Worm (Caenorhabditis elegans) whole organism, L1 larva: ENCODE data around the gene vps-8.

Experiments used
- C04F5.9 ChIP-seq: sonication (generic microtip); optimal IDR thresholded peaks from 2 replicates; lab custom pipeline; 2016; ENCODE audit warnings: missing genetic modification characterization, missing compliant biosample characterization
- C34B4.2 ChIP-seq: sonication (generic microtip); optimal IDR thresholded peaks from 2 replicates; lab custom pipeline; 2017; ENCODE audit warnings: mild to moderate bottlenecking, missing genetic modification characterization, missing compliant biosample characterization
- Y116A8C.19 ChIP-seq: sonication (generic microtip); optimal IDR thresholded peaks from 2 replicates; lab custom pipeline; 2016; ENCODE audit warnings: missing compliant biosample characterization, missing genetic modification characterization, borderline replicate concordance
- aha-1 ChIP-seq: fragments of 150-350 bp; optimal IDR thresholded peaks from 2 replicates; lab custom pipeline; 2014; ENCODE audit warnings: missing biosample characterization, missing genetic modification characterization
- aly-2 ChIP-seq: fragments of 150-350 bp; optimal IDR thresholded peaks from 2 replicates; lab custom pipeline; 2014; ENCODE audit warnings: missing biosample characterization, missing genetic modification characterization
- ama-1 ChIP-seq: fragments of 150-350 bp; optimal IDR thresholded peaks from 2 replicates; lab custom pipeline; 2014
- ceh-63 ChIP-seq: fragments of 200-800 bp; sonication (Bioruptor generic); optimal IDR thresholded peaks from 2 replicates; lab custom pipeline; 2018; ENCODE audit warnings: mild to moderate bottlenecking, missing genetic modification characterization, missing compliant biosample characterization
- ceh-82 ChIP-seq, 3 experiments: fragments of 150-350 bp in 1 of 3; sonication (generic microtip) in 2 of 3; optimal IDR thresholded peaks; 2 replicates each; lab custom pipeline; 2014 to 2017; ENCODE audit warnings: missing biosample characterization in 3 of 3, missing genetic modification characterization in 3 of 3
- ceh-88 ChIP-seq: fragments of 200-800 bp; sonication (Bioruptor generic); IDR thresholded peaks from 2 replicates; pipeline ENCODE4 v1.3.6; 2022; ENCODE audit warnings: missing genetic modification characterization, missing compliant biosample characterization
- ces-1 ChIP-seq: fragments of 150-350 bp; optimal IDR thresholded peaks from 2 replicates; lab custom pipeline; 2014; ENCODE audit warnings: missing biosample characterization, missing genetic modification reagents, missing genetic modification characterization
- dpl-1 ChIP-seq, 3 experiments: fragments of 150-350 bp in 2 of 3; sonication (generic microtip) in 1 of 3; optimal IDR thresholded peaks; 2 replicates each; lab custom pipeline; 2014 to 2017; ENCODE audit warnings: missing biosample characterization in 3 of 3, missing genetic modification characterization in 3 of 3, missing genetic modification reagents in 3 of 3
- dsc-1 ChIP-seq: sonication (generic microtip); optimal IDR thresholded peaks from 2 replicates; lab custom pipeline; 2016; ENCODE audit warnings: mild to moderate bottlenecking, missing genetic modification characterization, missing compliant biosample characterization
- egl-27 ChIP-seq, 2 experiments: fragments of 150-350 bp in 1 of 2; sonication (generic microtip); optimal IDR thresholded peaks; 3 replicates each; lab custom pipeline; 2017 to 2018; ENCODE audit warnings: missing biosample characterization in 2 of 2, missing genetic modification characterization in 2 of 2, missing genetic modification reagents in 2 of 2
- elt-2 ChIP-seq: sonication (generic microtip); optimal IDR thresholded peaks from 2 replicates; lab custom pipeline; 2016; ENCODE audit warnings: missing genetic modification characterization, mild to moderate bottlenecking, inconsistent platforms, missing compliant biosample characterization, missing genetic modification reagents
- fkh-10 ChIP-seq: sonication (generic microtip); optimal IDR thresholded peaks from 2 replicates; lab custom pipeline; 2017; ENCODE audit warnings: missing biosample characterization, missing genetic modification reagents, missing genetic modification characterization
- fkh-4 ChIP-seq: sonication (generic microtip); optimal IDR thresholded peaks from 2 replicates; lab custom pipeline; 2016; ENCODE audit warnings: missing compliant biosample characterization, missing genetic modification characterization, borderline replicate concordance
- grh-1 ChIP-seq: fragments of 200-800 bp; sonication (Bioruptor generic); IDR thresholded peaks from 2 replicates; pipeline ENCODE4 v1.3.6; 2022; ENCODE audit warnings: missing genetic modification reagents, missing genetic modification characterization, missing compliant biosample characterization
- hlh-17 ChIP-seq: fragments of 200-800 bp; sonication (Bioruptor generic); optimal IDR thresholded peaks from 2 replicates; lab custom pipeline; 2018; ENCODE audit warnings: missing genetic modification characterization, mild to moderate bottlenecking, missing compliant biosample characterization, moderate library complexity, borderline replicate concordance
- irx-1 ChIP-seq: sonication (generic microtip); optimal IDR thresholded peaks from 2 replicates; lab custom pipeline; 2016; ENCODE audit warnings: missing genetic modification characterization, missing compliant biosample characterization
- isw-1 ChIP-seq: fragments of 200-800 bp; sonication (Bioruptor generic); IDR thresholded peaks from 2 replicates; pipeline ENCODE4 v1.3.6; 2022; ENCODE audit warnings: missing genetic modification characterization, missing compliant biosample characterization
- jun-1 ChIP-seq: fragments of 150-350 bp; optimal IDR thresholded peaks from 2 replicates; lab custom pipeline; 2014; ENCODE audit warnings: missing biosample characterization, missing genetic modification reagents, missing genetic modification characterization
- lin-13 ChIP-seq: fragments of 150-350 bp; optimal IDR thresholded peaks from 2 replicates; lab custom pipeline; 2014; ENCODE audit warnings: missing biosample characterization, missing genetic modification reagents, missing genetic modification characterization
- lin-14 ChIP-seq: fragments of 200-800 bp; sonication (Bioruptor generic); optimal IDR thresholded peaks from 2 replicates; lab custom pipeline; 2018; ENCODE audit warnings: mild to moderate bottlenecking, missing genetic modification characterization, moderate library complexity, missing compliant biosample characterization
- lin-15B ChIP-seq: fragments of 150-350 bp; sonication (generic microtip); optimal IDR thresholded peaks from 3 replicates; lab custom pipeline; 2014; ENCODE audit warnings: missing biosample characterization, missing genetic modification characterization
- lin-35 ChIP-seq, 2 experiments: fragments of 150-350 bp; optimal IDR thresholded peaks; 2 replicates each; lab custom pipeline; 2014; ENCODE audit warnings: missing biosample characterization in 2 of 2, missing genetic modification characterization in 2 of 2, missing genetic modification reagents in 2 of 2
- lin-39 ChIP-seq: fragments of 150-350 bp; optimal IDR thresholded peaks from 2 replicates; lab custom pipeline; 2014; ENCODE audit warnings: missing biosample characterization, missing genetic modification reagents, missing genetic modification characterization
- lir-3 ChIP-seq: sonication (generic microtip); optimal IDR thresholded peaks from 2 replicates; lab custom pipeline; 2016; ENCODE audit warnings: mild to moderate bottlenecking, missing genetic modification characterization, moderate library complexity, missing compliant biosample characterization; ENCODE audit not compliant: poor library complexity
- mab-9 ChIP-seq: fragments of 200-800 bp; sonication (Bioruptor generic); IDR thresholded peaks from 2 replicates; pipeline ENCODE4 v1.3.6; 2022; ENCODE audit warnings: missing genetic modification reagents, missing genetic modification characterization, missing compliant biosample characterization
- mdl-1 ChIP-seq, 2 experiments: fragments of 150-350 bp; optimal IDR thresholded peaks; 2 replicates each; lab custom pipeline; 2014 to 2017; ENCODE audit warnings: missing biosample characterization in 2 of 2, missing genetic modification characterization in 2 of 2, inconsistent platforms in 1 of 2
- nhr-11 ChIP-seq: fragments of 150-350 bp; optimal IDR thresholded peaks from 2 replicates; lab custom pipeline; 2014; ENCODE audit warnings: missing biosample characterization, missing genetic modification characterization
- nhr-12 ChIP-seq: sonication (generic microtip); optimal IDR thresholded peaks from 2 replicates; lab custom pipeline; 2017; ENCODE audit warnings: missing biosample characterization, missing genetic modification characterization
- nhr-20 ChIP-seq: sonication (generic microtip); optimal IDR thresholded peaks from 2 replicates; lab custom pipeline; 2016; ENCODE audit warnings: mild to moderate bottlenecking, missing genetic modification characterization, missing compliant biosample characterization
- nhr-237 ChIP-seq: fragments of 150-350 bp; optimal IDR thresholded peaks from 2 replicates; lab custom pipeline; 2014; ENCODE audit warnings: missing biosample characterization, missing genetic modification characterization
- nhr-71 ChIP-seq: sonication (generic microtip); optimal IDR thresholded peaks from 2 replicates; lab custom pipeline; 2016; ENCODE audit warnings: mild to moderate bottlenecking, missing genetic modification characterization, moderate library complexity, missing compliant biosample characterization
- nhr-76 ChIP-seq: sonication (generic microtip); optimal IDR thresholded peaks from 2 replicates; lab custom pipeline; 2017; ENCODE audit warnings: missing biosample characterization, missing genetic modification characterization
- nhr-85 ChIP-seq: sonication (generic microtip); peaks from one replicate; lab custom pipeline; 2016; ENCODE audit warnings: missing genetic modification characterization, inconsistent platforms, missing compliant biosample characterization
- nhr-90 ChIP-seq: sonication (generic microtip); optimal IDR thresholded peaks from 2 replicates; lab custom pipeline; 2016; ENCODE audit warnings: mild to moderate bottlenecking, missing genetic modification characterization, missing compliant biosample characterization; ENCODE audit not compliant: poor library complexity
- pax-3 ChIP-seq: fragments of 200-800 bp; sonication (Bioruptor generic); optimal IDR thresholded peaks from 2 replicates; lab custom pipeline; 2018; ENCODE audit warnings: mild to moderate bottlenecking, missing genetic modification characterization, moderate library complexity, missing compliant biosample characterization
- rnt-1 ChIP-seq: sonication (generic microtip); optimal IDR thresholded peaks from 2 replicates; lab custom pipeline; 2016; ENCODE audit warnings: mild to moderate bottlenecking, missing genetic modification characterization, moderate library complexity, missing compliant biosample characterization
- snpc-4 ChIP-seq: fragments of 150-350 bp; optimal IDR thresholded peaks from 2 replicates; lab custom pipeline; 2014; ENCODE audit warnings: missing biosample characterization, missing genetic modification characterization
- snu-23 ChIP-seq: sonication (generic microtip); optimal IDR thresholded peaks from 2 replicates; lab custom pipeline; 2016; ENCODE audit warnings: missing genetic modification characterization, missing compliant biosample characterization
- sox-4 ChIP-seq: sonication (generic microtip); optimal IDR thresholded peaks from 2 replicates; lab custom pipeline; 2016; ENCODE audit warnings: missing genetic modification characterization, missing compliant biosample characterization
- sptf-1 ChIP-seq: fragments of 150-350 bp; optimal IDR thresholded peaks from 2 replicates; lab custom pipeline; 2014; ENCODE audit warnings: missing biosample characterization, missing genetic modification characterization
- tbx-2 ChIP-seq: sonication (generic microtip); optimal IDR thresholded peaks from 2 replicates; lab custom pipeline; 2016; ENCODE audit warnings: missing genetic modification characterization, missing compliant biosample characterization
- unc-130 ChIP-seq: fragments of 150-350 bp; optimal IDR thresholded peaks from 2 replicates; lab custom pipeline; 2017; ENCODE audit warnings: missing biosample characterization, missing genetic modification characterization, inconsistent platforms
- unc-30 ChIP-seq: sonication (generic microtip); optimal IDR thresholded peaks from 2 replicates; lab custom pipeline; 2017; ENCODE audit warnings: missing biosample characterization, missing genetic modification characterization
- unc-86 ChIP-seq: sonication (generic microtip); optimal IDR thresholded peaks from 2 replicates; lab custom pipeline; 2016; ENCODE audit warnings: missing genetic modification characterization, missing compliant biosample characterization
- unc-98 ChIP-seq: fragments of 200-800 bp; sonication (Bioruptor generic); IDR thresholded peaks from 2 replicates; pipeline ENCODE4 v1.3.6; 2022; ENCODE audit warnings: missing genetic modification characterization, missing compliant biosample characterization
- xbp-1 ChIP-seq: sonication (generic microtip); optimal IDR thresholded peaks from 2 replicates; lab custom pipeline; 2016; ENCODE audit warnings: missing genetic modification characterization, missing compliant biosample characterization
- zag-1 ChIP-seq: fragments of 150-350 bp; optimal IDR thresholded peaks from 2 replicates; lab custom pipeline; 2014; ENCODE audit warnings: missing biosample characterization, missing genetic modification characterization
- zip-4 ChIP-seq: fragments of 200-800 bp; sonication (Bioruptor generic); optimal IDR thresholded peaks from 2 replicates; lab custom pipeline; 2018; ENCODE audit warnings: mild to moderate bottlenecking, missing genetic modification characterization, moderate library complexity, missing compliant biosample characterization

vps-8 gene

DNA sequence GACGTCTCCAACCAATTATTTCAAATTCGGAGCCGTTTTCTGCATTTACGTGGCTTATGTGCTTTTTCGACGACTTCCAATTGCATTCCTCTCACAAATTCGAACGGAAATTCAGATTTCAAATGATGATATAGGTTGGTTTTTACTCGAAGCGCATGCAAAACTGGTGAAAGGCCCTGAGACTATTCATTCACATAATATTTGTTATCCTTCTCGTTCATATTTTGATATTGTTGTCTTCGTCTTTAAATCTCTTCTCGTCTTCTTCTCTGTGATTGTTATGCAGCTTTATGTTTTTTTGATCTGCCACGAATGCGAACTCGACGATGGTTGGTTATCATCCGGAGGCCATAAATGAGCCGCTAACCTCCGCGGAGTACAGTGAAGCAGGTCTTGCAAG lies 7.1 kb upstream of the vps-8 start, which contains the start of gene hpo-12:
Gene hpo-12 (plus strand): TSS at position 301 of the 400 bp plus-strand sequence.
- TF ChIP-seq ceh-63 (GFP tag; lab: Kevin White, UChicago) = no peak
- TF ChIP-seq aha-1 = no peak
- TF ChIP-seq jun-1 = no peak
- no peak for TF ChIP-seq C34B4.2 (tag; lab: Kevin White, UChicago)
- no peak for TF ChIP-seq C04F5.9 (tag; lab: Kevin White, UChicago)
- TF ChIP-seq zip-4 (GFP tag; lab: Kevin White, UChicago) = no peak
- no peak for TF ChIP-seq hlh-17 (GFP tag; lab: Kevin White, UChicago)
- no peak for TF ChIP-seq unc-98 (GFP tag; lab: Robert Waterston, UW)
- TF ChIP-seq ama-1 (lab: Kevin White, UChicago) = no peak
- no peak for TF ChIP-seq nhr-20
- no peak for TF ChIP-seq lir-3 (tag; lab: Kevin White, UChicago)
- no peak for TF ChIP-seq snpc-4 (tag; lab: Kevin White, UChicago)

DNA sequence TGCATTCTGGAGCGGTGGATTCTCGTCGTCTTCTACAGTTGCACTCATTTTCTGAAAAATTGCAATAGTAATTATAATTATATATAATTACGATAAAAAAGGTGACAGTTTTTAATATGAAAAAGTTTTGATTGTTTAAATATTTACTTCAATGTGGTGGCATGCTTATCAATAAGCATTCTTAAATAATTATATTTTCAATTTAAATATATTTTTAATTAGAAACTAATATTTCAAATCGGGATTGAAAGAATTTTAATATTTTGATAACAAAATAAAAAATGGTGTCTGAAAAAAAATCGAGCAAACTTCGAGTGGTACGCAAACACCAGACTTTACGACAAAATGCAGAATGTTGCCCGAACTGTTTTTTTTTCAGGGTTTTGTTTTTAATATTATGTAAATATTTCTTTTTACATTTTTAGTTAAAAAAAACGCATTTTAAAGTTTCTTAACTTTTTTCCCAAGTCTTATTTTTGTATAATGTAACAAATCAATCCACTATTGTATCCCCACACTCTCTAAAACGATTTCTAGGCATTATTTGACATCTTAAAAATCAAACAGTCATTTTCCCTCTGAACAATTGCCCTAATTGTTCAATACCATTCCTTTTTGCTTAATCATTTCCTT lies 6.5 kb upstream of the vps-8 start, which contains the start of the genes C42C1.12 and C42C1.19:
Gene C42C1.12 (minus strand): TSS at position 51 of the 633 bp plus-strand sequence.
Gene C42C1.19 (plus strand): TSS at position 583 of the 633 bp plus-strand sequence.
- TF ChIP-seq isw-1 (GFP tag; lab: Robert Waterston, UW) = no peak
- no peak for TF ChIP-seq egl-27 (tag; optimal IDR thresholded peaks at IDR 0.05; lab: Kevin White, UChicago)
- TF ChIP-seq aly-2 (tag; lab: Kevin White, UChicago) = no peak
- TF ChIP-seq sptf-1 (tag; lab: Kevin White, UChicago) = no peak
- no peak for TF ChIP-seq fkh-10
- TF ChIP-seq ama-1 (lab: Kevin White, UChicago) = no peak
- no peak for TF ChIP-seq Y116A8C.19 (tag; lab: Kevin White, UChicago)
- TF ChIP-seq nhr-237 (tag; lab: Kevin White, UChicago) = no peak
- no peak for TF ChIP-seq elt-2 (tag; lab: Kevin White, UChicago)
- TF ChIP-seq zip-4 (GFP tag; lab: Kevin White, UChicago) = no peak
- TF ChIP-seq xbp-1 = peak; percentile 32
- TF ChIP-seq nhr-90 (tag; lab: Kevin White, UChicago) = no peak
- TF ChIP-seq fkh-4 (tag; lab: Kevin White, UChicago) = no peak
- no peak for TF ChIP-seq sox-4 (tag; lab: Kevin White, UChicago)
- TF ChIP-seq nhr-71 (tag; lab: Kevin White, UChicago) = no peak
- TF ChIP-seq ces-1 (GFP tag; lab: Kevin White, UChicago) = no peak
- TF ChIP-seq nhr-85 (tag; lab: Kevin White, UChicago) = no peak
- TF ChIP-seq dsc-1 (tag; lab: Kevin White, UChicago) = no peak
- TF ChIP-seq snu-23 (GFP tag; lab: Kevin White, UChicago) = no peak
- TF ChIP-seq lin-39 (tag; lab: Kevin White, UChicago) = no peak
- TF ChIP-seq pax-3 (tag; lab: Kevin White, UChicago) = no peak
- TF ChIP-seq zag-1 (tag; lab: Kevin White, UChicago) = no peak
- no peak for TF ChIP-seq tbx-2
- no peak for TF ChIP-seq unc-30 (tag; lab: Kevin White, UChicago)
- TF ChIP-seq nhr-12 = no peak
- no peak for TF ChIP-seq ceh-88 (GFP tag; lab: Robert Waterston, UW)
- no peak for TF ChIP-seq ceh-82 (tag; optimal IDR thresholded peaks at IDR 0.05; lab: Kevin White, UChicago)
- TF ChIP-seq mdl-1 (tag; optimal IDR thresholded peaks at IDR 0.05; lab: Kevin White, UChicago) = no peak
- peak; percentile 1 to 14 for TF ChIP-seq lin-35 (GFP tag; optimal IDR thresholded peaks at IDR 0.05; lab: Kevin White, UChicago)
- no peak for TF ChIP-seq unc-130 (tag; lab: Kevin White, UChicago)
- TF ChIP-seq lin-15B (tag; lab: Kevin White, UChicago) = no peak
- no peak for TF ChIP-seq lin-13 (GFP tag; lab: Kevin White, UChicago)
- no peak for TF ChIP-seq irx-1
- no peak for TF ChIP-seq unc-86 (tag; lab: Kevin White, UChicago)
- TF ChIP-seq mab-9 = no peak
- TF ChIP-seq rnt-1 (tag; lab: Kevin White, UChicago) = no peak
- TF ChIP-seq nhr-11 = no peak
- peak in 1 of 3 experiments; percentile 39 for TF ChIP-seq dpl-1 (GFP tag; optimal IDR thresholded peaks at IDR 0.05; lab: Kevin White, UChicago)
- no peak for TF ChIP-seq lin-14 (GFP tag; lab: Kevin White, UChicago)
- no peak for TF ChIP-seq nhr-76 (tag; lab: Kevin White, UChicago)
- no peak for TF ChIP-seq nhr-20
- no peak for TF ChIP-seq grh-1 (GFP tag; lab: Robert Waterston, UW)
